Worm (Caenorhabditis elegans): Measurements from ENCODE around the gene R04D3.2.

Gene R04D3.2

DNA sequence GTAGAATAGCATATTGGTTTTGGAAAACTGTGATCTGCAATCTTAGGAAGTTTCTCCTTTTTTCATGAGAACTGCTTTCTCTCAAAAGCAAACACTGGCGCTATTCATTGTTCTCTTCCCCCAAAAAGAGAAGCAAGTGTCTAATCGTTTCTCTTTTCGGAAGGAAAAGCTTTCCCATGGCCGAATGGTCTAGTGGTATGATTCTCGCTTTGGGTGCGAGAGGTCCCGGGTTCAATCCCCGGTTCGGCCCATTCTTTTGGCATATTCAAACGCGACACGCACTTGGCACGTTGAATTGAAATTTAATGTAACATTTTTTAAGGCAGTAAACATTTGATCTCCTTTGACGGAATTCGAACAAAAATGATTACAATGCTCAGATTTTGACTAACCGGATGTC lies 21.4 kb upstream of the R04D3.2 start:
- TF ChIP-seq unc-55 (GFP tag; optimal IDR thresholded peaks at IDR 0.05) (peak; percentile 14), fos-1 (tag; optimal IDR thresholded peaks at IDR 0.05) (no peak)

DNA sequence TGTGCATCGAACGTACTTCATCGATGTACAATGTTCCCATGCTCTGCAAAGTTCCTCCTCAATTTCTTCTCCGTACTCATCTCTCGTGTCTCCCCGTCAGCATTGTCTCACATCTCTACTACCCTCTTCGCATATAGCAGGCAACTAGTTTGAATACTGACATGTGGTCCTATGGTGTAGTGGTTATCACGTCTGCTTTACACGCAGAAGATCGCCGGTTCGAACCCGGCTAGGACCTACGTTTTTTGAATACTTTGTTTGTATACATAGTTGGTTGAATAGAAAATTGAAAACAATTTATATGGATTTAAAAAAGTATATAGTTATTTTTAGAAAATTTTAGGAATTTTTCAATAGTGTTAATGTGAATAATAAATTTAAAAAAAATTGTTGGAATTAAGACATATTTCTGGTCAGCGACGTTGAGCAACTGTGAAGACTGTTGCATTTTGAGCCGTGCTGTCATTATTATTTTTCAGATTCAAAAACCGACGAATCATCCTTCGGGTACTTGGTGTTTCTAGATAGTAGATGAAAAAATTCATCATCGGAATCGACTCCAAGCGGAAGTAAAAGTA lies 20.5 kb upstream of the R04D3.2 start:
- TF ChIP-seq mdl-1 (tag; optimal IDR thresholded peaks at IDR 0.05) (peak in 1 of 2 experiments; percentile 57), ztf-4 (tag; optimal IDR thresholded peaks at IDR 0.05) (peak; percentile 43), unc-62 (GFP tag; optimal IDR thresholded peaks at IDR 0.05) (no peak), ceh-82 (tag; optimal IDR thresholded peaks at IDR 0.05) (peak; percentile 53), nhr-6 (tag; optimal IDR thresholded peaks at IDR 0.05) (peak; percentile 73), mab-5 (tag; optimal IDR thresholded peaks at IDR 0.05) (peak; percentile 73), snpc-4 (tag; optimal IDR thresholded peaks at IDR 0.05) (peak; percentile 21), C34F6.9 (tag; optimal IDR thresholded peaks at IDR 0.05) (no peak), fos-1 (tag; optimal IDR thresholded peaks at IDR 0.05) (peak; percentile 87), unc-39 (tag; optimal IDR thresholded peaks at IDR 0.05) (no peak), ztf-1 (GFP tag; conservative IDR thresholded peaks at IDR 0.05) (no peak), gmeb-1 (tag; optimal IDR thresholded peaks at IDR 0.05) (peak; percentile 65), ceh-16 (tag; optimal IDR thresholded peaks at IDR 0.05) (peak; percentile 36), lin-13 (GFP tag; optimal IDR thresholded peaks at IDR 0.05) (peak; percentile 75), sma-9 (GFP tag; optimal IDR thresholded peaks at IDR 0.05) (peak; percentile 89), sma-9 (tag; optimal IDR thresholded peaks at IDR 0.05) (no peak), nhr-12 (tag; optimal IDR thresholded peaks at IDR 0.05) (no peak), nhr-25 (tag; optimal IDR thresholded peaks at IDR 0.05) (no peak), nhr-11 (tag; optimal IDR thresholded peaks at IDR 0.05) (no peak), ZK546.5 (tag; optimal IDR thresholded peaks at IDR 0.05) (no peak), elt-3 (tag; optimal IDR thresholded peaks at IDR 0.05) (no peak), alr-1 (tag; optimal IDR thresholded peaks at IDR 0.05) (no peak), nhr-129 (tag; optimal IDR thresholded peaks at IDR 0.05) (peak; percentile 93), blmp-1 (tag; optimal IDR thresholded peaks at IDR 0.05; ENCODE audit: insufficient read depth) (no peak), ama-1 (optimal IDR thresholded peaks at IDR 0.05) (no peak), R02D3.7 (tag; optimal IDR thresholded peaks at IDR 0.05) (no peak), nhr-23 (tag; optimal IDR thresholded peaks at IDR 0.05) (no peak), unc-55 (GFP tag; optimal IDR thresholded peaks at IDR 0.05) (peak; percentile 90), ztf-11 (tag; optimal IDR thresholded peaks at IDR 0.05) (no peak), nhr-10 (tag; optimal IDR thresholded peaks at IDR 0.05) (no peak), nhr-21 (tag; optimal IDR thresholded peaks at IDR 0.05) (peak; percentile 89), nhr-77 (tag; optimal IDR thresholded peaks at IDR 0.05) (no peak), aly-2 (tag; optimal IDR thresholded peaks at IDR 0.05) (no peak), zag-1 (tag; optimal IDR thresholded peaks at IDR 0.05) (peak; percentile 65), crh-2 (tag; optimal IDR thresholded peaks at IDR 0.05) (peak; percentile 89), nhr-237 (tag; optimal IDR thresholded peaks at IDR 0.05) (no peak), elt-1 (tag; optimal IDR thresholded peaks at IDR 0.05) (no peak), peb-1 (tag; optimal IDR thresholded peaks at IDR 0.05) (no peak), mbf-1 (tag; optimal IDR thresholded peaks at IDR 0.05) (peak; percentile 30), lin-11 (tag; optimal IDR thresholded peaks at IDR 0.05) (peak; percentile 83), skn-1 (tag; optimal IDR thresholded peaks at IDR 0.05) (no peak), egl-27 (tag; optimal IDR thresholded peaks at IDR 0.05) (peak; percentile 77), sem-4 (tag; optimal IDR thresholded peaks at IDR 0.05) (no peak), sma-3 (GFP tag; optimal IDR thresholded peaks at IDR 0.05) (peak; percentile 75), dmd-4 (tag; optimal IDR thresholded peaks at IDR 0.05) (no peak), lin-39 (tag; optimal IDR thresholded peaks at IDR 0.05) (no peak), F13H6.1 (tag; optimal IDR thresholded peaks at IDR 0.05) (peak; percentile 75), lsy-2 (tag; optimal IDR thresholded peaks at IDR 0.05) (peak in 1 of 2 experiments; percentile 58), Y55F3AM.14 (GFP tag; optimal IDR thresholded peaks at IDR 0.05) (peak; percentile 73)
